Fruit fly (Drosophila melanogaster): ENCODE measurements around the gene MED1.
A peak's percentile ranks its signal among the peaks of the same experiment; 100 is the strongest.

Gene MED1

dm6 chr3L:21679687-21680086, 45.4 kb upstream of the MED1 start, which contains the start of the genes Als2 and CG11248 (continued):
- TF ChIP-seq unc-4 (GFP tag; IDR thresholded peaks at IDR 0.05; ENCODE audit: partially characterized antibody) = no peak
- no peak for TF ChIP-seq zf30C (GFP tag; optimal IDR thresholded peaks at IDR 0.05)
- TF ChIP-seq Dad (GFP tag; optimal IDR thresholded peaks at IDR 0.05) = peak; percentile 36
- TF ChIP-seq CG1603 (tag; optimal IDR thresholded peaks at IDR 0.05) = no peak
- TF ChIP-seq CG32772 (GFP tag; IDR thresholded peaks at IDR 0.05) = peak; percentile 63
- TF ChIP-seq CG11398 (GFP tag; optimal IDR thresholded peaks at IDR 0.05) = peak; percentile 29
- peak; percentile 18 for TF ChIP-seq ERR (GFP tag; optimal IDR thresholded peaks at IDR 0.05)
- TF ChIP-seq fd102C (GFP tag; optimal IDR thresholded peaks at IDR 0.05) = no peak
- no peak for TF ChIP-seq CG6683 (GFP tag; optimal IDR thresholded peaks at IDR 0.05)
- no peak for TF ChIP-seq CG14965 (GFP tag; optimal IDR thresholded peaks at IDR 0.05; ENCODE audit: borderline replicate concordance)
- TF ChIP-seq en (GFP tag; optimal IDR thresholded peaks at IDR 0.05) = peak; percentile 46
- peak; percentile 7 for TF ChIP-seq Mes4 (GFP tag; optimal IDR thresholded peaks at IDR 0.05)
- TF ChIP-seq CG2202 (tag; optimal IDR thresholded peaks at IDR 0.05) = peak; percentile 23
- peak; percentile 62 for TF ChIP-seq CG12942 (GFP tag; optimal IDR thresholded peaks at IDR 0.05)
- no peak for TF ChIP-seq CTCF (GFP tag; optimal IDR thresholded peaks at IDR 0.05)
- TF ChIP-seq CG43689 (GFP tag; IDR thresholded peaks at IDR 0.05) = no peak
- peak; percentile 84 for TF ChIP-seq slbo (GFP tag; IDR thresholded peaks at IDR 0.05)
- TF ChIP-seq mam (GFP tag; optimal IDR thresholded peaks at IDR 0.05) = peak; percentile 77
- peak; percentile 45; the same call in 1 of the 2 replicates for TF ChIP-seq CG17328 (GFP tag; IDR thresholded peaks at IDR 0.05)
- peak; percentile 41; the same call in 1 of the 2 replicates for TF ChIP-seq peb (GFP tag; IDR thresholded peaks at IDR 0.05)
- TF ChIP-seq CG7987 (GFP tag; optimal IDR thresholded peaks at IDR 0.05) = no peak
- TF ChIP-seq GATAe (GFP tag; conservative IDR thresholded peaks at IDR 0.05) = no peak
- TF ChIP-seq Ets97D (GFP tag; optimal IDR thresholded peaks at IDR 0.05) = peak; percentile 54
- TF ChIP-seq CHES-1-like (GFP tag; optimal IDR thresholded peaks at IDR 0.05) = peak; percentile 77
- no peak for TF ChIP-seq HHEX (GFP tag; optimal IDR thresholded peaks at IDR 0.05)
- no peak for TF ChIP-seq chm (GFP tag; IDR thresholded peaks at IDR 0.05)
- no peak for TF ChIP-seq HmgD (GFP tag; optimal IDR thresholded peaks at IDR 0.05)
- TF ChIP-seq CG13624 (GFP tag; optimal IDR thresholded peaks at IDR 0.05) = peak; percentile 69
- peak; percentile 57 for TF ChIP-seq Atf3 (GFP tag; optimal IDR thresholded peaks at IDR 0.05)
- TF ChIP-seq cwo (GFP tag; optimal IDR thresholded peaks at IDR 0.05) = no peak
- peak; percentile 70 for TF ChIP-seq Dbx (GFP tag; IDR thresholded peaks at IDR 0.05)
- peak; percentile 69; the same call in 2 of the 3 replicates for TF ChIP-seq CG34422 (GFP tag; IDR thresholded peaks at IDR 0.05)
- TF ChIP-seq CG10462 (GFP tag; optimal IDR thresholded peaks at IDR 0.05) = peak; percentile 30
- no peak for TF ChIP-seq hb (GFP tag; IDR thresholded peaks at IDR 0.05; ENCODE audit: partially characterized antibody)
- peak; percentile 70 for TF ChIP-seq HmgZ (tag; optimal IDR thresholded peaks at IDR 0.05)
- TF ChIP-seq HLHmδ (GFP tag; optimal IDR thresholded peaks at IDR 0.05) = no peak
- peak; percentile 86 for TF ChIP-seq CG17829 (tag; optimal IDR thresholded peaks at IDR 0.05)
- peak; percentile 82 for TF ChIP-seq CG2678 (tag; optimal IDR thresholded peaks at IDR 0.05)
- no peak for TF ChIP-seq sqz (GFP tag; optimal IDR thresholded peaks at IDR 0.05)
- TF ChIP-seq CG31388 (GFP tag; optimal IDR thresholded peaks at IDR 0.05) = peak; percentile 51
- TF ChIP-seq CG4820 (GFP tag; optimal IDR thresholded peaks at IDR 0.05) = peak; percentile 68
- TF ChIP-seq lov (optimal IDR thresholded peaks at IDR 0.05) = no peak
- no peak for TF ChIP-seq lov (GFP tag; IDR thresholded peaks at IDR 0.05)
- TF ChIP-seq pan (optimal IDR thresholded peaks at IDR 0.05) = no peak
- TF ChIP-seq pan (GFP tag; optimal IDR thresholded peaks at IDR 0.05 in 1 of 2, IDR thresholded peaks at IDR 0.05 in 1 of 2) = no peak
- TF ChIP-seq abd-A (tag; optimal IDR thresholded peaks at IDR 0.05) = no peak
- peak; percentile 68 for TF ChIP-seq Blimp-1 (GFP tag; optimal IDR thresholded peaks at IDR 0.05)
- TF ChIP-seq tll (GFP tag; optimal IDR thresholded peaks at IDR 0.05) = peak in 1 of 2 experiments; percentile 29
- no peak for TF ChIP-seq lbe (GFP tag; optimal IDR thresholded peaks at IDR 0.05)
- TF ChIP-seq trem (tag; optimal IDR thresholded peaks at IDR 0.05) = peak; percentile 72
- no peak for TF ChIP-seq zen2 (GFP tag; IDR thresholded peaks at IDR 0.05; ENCODE audit: partially characterized antibody)
- no peak for TF ChIP-seq CG6254 (GFP tag; optimal IDR thresholded peaks at IDR 0.05)
